Fruit fly (Drosophila melanogaster): ENCODE results near the gene CG32086.
A peak's percentile ranks its signal among the peaks of the same experiment; 100 is the strongest.

The CG32086 gene

dm6 chr3L:11552996-11553671, 30.7 kb downstream of the CG32086 start (continued):
- TF ChIP-seq kay (GFP tag; optimal IDR thresholded peaks at IDR 0.05), result no peak
- no peak for TF ChIP-seq schlank (tag; optimal IDR thresholded peaks at IDR 0.05)
- TF ChIP-seq lmd (GFP tag; IDR thresholded peaks at IDR 0.05), result no peak
- no peak for TF ChIP-seq Side (GFP tag; optimal IDR thresholded peaks at IDR 0.05)
- TF ChIP-seq bcd (GFP tag; optimal IDR thresholded peaks at IDR 0.05), result no peak
- no peak for TF ChIP-seq CG10959 (GFP tag; IDR thresholded peaks at IDR 0.05)
- peak; percentile 29; the same call in 1 of the 2 replicates for TF ChIP-seq slbo (GFP tag; IDR thresholded peaks at IDR 0.05)
- TF ChIP-seq ind (GFP tag; optimal IDR thresholded peaks at IDR 0.05), result no peak
- TF ChIP-seq CoRest (tag; optimal IDR thresholded peaks at IDR 0.05), result no peak
- no peak for TF ChIP-seq CG15601 (tag; optimal IDR thresholded peaks at IDR 0.05)
- TF ChIP-seq CG6689 (GFP tag; IDR thresholded peaks at IDR 0.05), result 0 out of 2 replicates have a peak, but pooled peaks have one; percentile 34
- peak; percentile 14 for TF ChIP-seq gsb-n (tag; optimal IDR thresholded peaks at IDR 0.05)
- peak; percentile 42; the same call in 1 of the 2 replicates for TF ChIP-seq CG11247 (GFP tag; IDR thresholded peaks at IDR 0.05)
- TF ChIP-seq Kr (GFP tag; optimal IDR thresholded peaks at IDR 0.05), result no peak
- no peak for TF ChIP-seq Ets97D (GFP tag; optimal IDR thresholded peaks at IDR 0.05)
- TF ChIP-seq CG34224 (GFP tag; IDR thresholded peaks at IDR 0.05; ENCODE audit: partially characterized antibody), result peak; percentile 94
- peak; percentile 78 for TF ChIP-seq CG15479 (GFP tag; optimal IDR thresholded peaks at IDR 0.05)
- TF ChIP-seq ken (GFP tag; IDR thresholded peaks at IDR 0.05), result 0 out of 3 replicates have a peak, but pooled peaks have one; percentile 40
- TF ChIP-seq CG6791 (GFP tag; IDR thresholded peaks at IDR 0.05; ENCODE audit: partially characterized antibody), result peak; percentile 49; the same call in 2 of the 3 replicates
- TF ChIP-seq CG30020 (tag; optimal IDR thresholded peaks at IDR 0.05), result no peak
- TF ChIP-seq CG17186 (GFP tag; optimal IDR thresholded peaks at IDR 0.05), result no peak
- TF ChIP-seq CG6175 (GFP tag; IDR thresholded peaks at IDR 0.05), result peak; percentile 97
- peak; percentile 6 for TF ChIP-seq fd64A (GFP tag; optimal IDR thresholded peaks at IDR 0.05)
- TF ChIP-seq CG9817 (tag; optimal IDR thresholded peaks at IDR 0.05), result no peak
- no peak for TF ChIP-seq CG18476 (GFP tag; optimal IDR thresholded peaks at IDR 0.05)
- TF ChIP-seq CG4424 (GFP tag; optimal IDR thresholded peaks at IDR 0.05), result peak; percentile 100
- TF ChIP-seq CG1233 (GFP tag; optimal IDR thresholded peaks at IDR 0.05), result no peak
- no peak for TF ChIP-seq CG33557 (GFP tag; optimal IDR thresholded peaks at IDR 0.05)
- no peak for TF ChIP-seq CG12942 (GFP tag; optimal IDR thresholded peaks at IDR 0.05)
- peak; percentile 11 for TF ChIP-seq MTF-1 (GFP tag; optimal IDR thresholded peaks at IDR 0.05; ENCODE audit: borderline replicate concordance)
- TF ChIP-seq CG15514 (GFP tag; optimal IDR thresholded peaks at IDR 0.05), result peak; percentile 15
- no peak for TF ChIP-seq H2.0 (GFP tag; IDR thresholded peaks at IDR 0.05)
- TF ChIP-seq Deaf1 (tag; optimal IDR thresholded peaks at IDR 0.05), result peak; percentile 76
- peak; percentile 9 for TF ChIP-seq CG4282 (GFP tag; optimal IDR thresholded peaks at IDR 0.05)
- no peak for TF ChIP-seq CG6654 (GFP tag; optimal IDR thresholded peaks at IDR 0.05)
- peak; percentile 71 for TF ChIP-seq CG3838 (GFP tag; optimal IDR thresholded peaks at IDR 0.05)
- TF ChIP-seq zfh1 (GFP tag; IDR thresholded peaks at IDR 0.05), result no peak
- TF ChIP-seq CG7786 (GFP tag; optimal IDR thresholded peaks at IDR 0.05), result no peak
- TF ChIP-seq en (GFP tag; optimal IDR thresholded peaks at IDR 0.05), result no peak
- no peak; the same call in 2 of the 3 replicates for TF ChIP-seq row (GFP tag; IDR thresholded peaks at IDR 0.05)
- no peak for TF ChIP-seq al (GFP tag; IDR thresholded peaks at IDR 0.05)
- no peak for TF ChIP-seq Camta (GFP tag; optimal IDR thresholded peaks at IDR 0.05)
- TF ChIP-seq CG33213 (GFP tag; optimal IDR thresholded peaks at IDR 0.05), result no peak
- TF ChIP-seq Atf-2 (GFP tag; optimal IDR thresholded peaks at IDR 0.05), result no peak
- TF ChIP-seq ci (GFP tag; IDR thresholded peaks at IDR 0.05), result peak; percentile 74
- TF ChIP-seq Scr (GFP tag; IDR thresholded peaks at IDR 0.05; ENCODE audit: partially characterized antibody), result peak; percentile 55
- no peak for TF ChIP-seq CG12236 (GFP tag; optimal IDR thresholded peaks at IDR 0.05)
- no peak for TF ChIP-seq gsb (GFP tag; IDR thresholded peaks at IDR 0.05)
- no peak for TF ChIP-seq esg (GFP tag; conservative IDR thresholded peaks at IDR 0.05)
- TF ChIP-seq fd3F (GFP tag; optimal IDR thresholded peaks at IDR 0.05), result no peak
